Fruit fly (Drosophila melanogaster): ENCODE results near the gene Bub3.

Bub3 gene

dm6 chr3R:29659950-29660349, 15.3 kb downstream of the Bub3 start, which contains the start of gene Dop1R2:
TSS of gene Dop1R2 (minus strand) at chr3R:29659984.
- TF ChIP-seq CG5180 (GFP tag; optimal IDR thresholded peaks at IDR 0.05), result peak; percentile 59
- TF ChIP-seq abd-A (tag; optimal IDR thresholded peaks at IDR 0.05), result peak; percentile 45
- TF ChIP-seq schlank (tag; optimal IDR thresholded peaks at IDR 0.05), result no peak
- TF ChIP-seq zfh2 (GFP tag; optimal IDR thresholded peaks at IDR 0.05), result no peak
- no peak for TF ChIP-seq Hey (tag; optimal IDR thresholded peaks at IDR 0.05)
- no peak for TF ChIP-seq klu (GFP tag; IDR thresholded peaks at IDR 0.05)
- TF ChIP-seq H15 (GFP tag; IDR thresholded peaks at IDR 0.05), result no peak
- peak; percentile 96 for TF ChIP-seq Deaf1 (tag; optimal IDR thresholded peaks at IDR 0.05)
- peak; percentile 18 for TF ChIP-seq Dp (GFP tag; optimal IDR thresholded peaks at IDR 0.05)
- peak; percentile 41 for TF ChIP-seq scrt (GFP tag; optimal IDR thresholded peaks at IDR 0.05)
- 0 out of 4 replicates have a peak, but pooled peaks have one; percentile 21 for TF ChIP-seq chinmo (GFP tag; IDR thresholded peaks at IDR 0.05; ENCODE audit: partially characterized antibody)
- peak; percentile 43 for TF ChIP-seq CG9932 (GFP tag; IDR thresholded peaks at IDR 0.05)
- no peak for TF ChIP-seq psq (GFP tag; optimal IDR thresholded peaks at IDR 0.05)
- no peak for TF ChIP-seq gem (tag; optimal IDR thresholded peaks at IDR 0.05)
- no peak for TF ChIP-seq CG17568 (GFP tag; optimal IDR thresholded peaks at IDR 0.05)
- peak; percentile 8 for TF ChIP-seq CG10543 (GFP tag; optimal IDR thresholded peaks at IDR 0.05)
- TF ChIP-seq CG18599 (GFP tag; optimal IDR thresholded peaks at IDR 0.05), result peak; percentile 1
- no peak for TF ChIP-seq CG13624 (GFP tag; optimal IDR thresholded peaks at IDR 0.05)
- TF ChIP-seq CG9727 (GFP tag; optimal IDR thresholded peaks at IDR 0.05), result no peak
- TF ChIP-seq Atf6 (GFP tag; IDR thresholded peaks at IDR 0.05), result no peak
- no peak for TF ChIP-seq CG15514 (GFP tag; optimal IDR thresholded peaks at IDR 0.05)
- TF ChIP-seq peb (GFP tag; IDR thresholded peaks at IDR 0.05), result no peak
- no peak for TF ChIP-seq gsb (GFP tag; IDR thresholded peaks at IDR 0.05)
- peak; percentile 23; the same call in 1 of the 2 replicates for TF ChIP-seq E2f1 (GFP tag; IDR thresholded peaks at IDR 0.05)
- no peak for TF ChIP-seq fru (optimal IDR thresholded peaks at IDR 0.05)
- no peak for TF ChIP-seq CG7357 (GFP tag; IDR thresholded peaks at IDR 0.05)
- TF ChIP-seq sqz (GFP tag; optimal IDR thresholded peaks at IDR 0.05), result no peak
- TF ChIP-seq Adf1 (GFP tag; IDR thresholded peaks at IDR 0.05), result peak; percentile 34; the same call in 1 of the 2 replicates
- peak; percentile 13 for TF ChIP-seq Med (GFP tag)
- no peak for TF ChIP-seq Side (GFP tag; optimal IDR thresholded peaks at IDR 0.05)
- TF ChIP-seq CG14860 (GFP tag; IDR thresholded peaks at IDR 0.05; ENCODE audit: partially characterized antibody), result no peak
- 0 out of 2 replicates have a peak, but pooled peaks have one; percentile 20 for TF ChIP-seq CG32532 (GFP tag; IDR thresholded peaks at IDR 0.05)
- TF ChIP-seq CG11456 (GFP tag; IDR thresholded peaks at IDR 0.05), result 0 out of 3 replicates have a peak, but pooled peaks have one; percentile 20
- TF ChIP-seq CG3847 (GFP tag; IDR thresholded peaks at IDR 0.05), result no peak
- TF ChIP-seq cg (GFP tag; optimal IDR thresholded peaks at IDR 0.05), result peak; percentile 25
- no peak for TF ChIP-seq CG6854 (GFP tag; optimal IDR thresholded peaks at IDR 0.05)
- no peak for TF ChIP-seq ab (GFP tag; optimal IDR thresholded peaks at IDR 0.05)
- TF ChIP-seq Doc2 (GFP tag; IDR thresholded peaks at IDR 0.05), result no peak
- peak; percentile 0 for TF ChIP-seq Jarid2 (GFP tag; optimal IDR thresholded peaks at IDR 0.05)

DNA sequence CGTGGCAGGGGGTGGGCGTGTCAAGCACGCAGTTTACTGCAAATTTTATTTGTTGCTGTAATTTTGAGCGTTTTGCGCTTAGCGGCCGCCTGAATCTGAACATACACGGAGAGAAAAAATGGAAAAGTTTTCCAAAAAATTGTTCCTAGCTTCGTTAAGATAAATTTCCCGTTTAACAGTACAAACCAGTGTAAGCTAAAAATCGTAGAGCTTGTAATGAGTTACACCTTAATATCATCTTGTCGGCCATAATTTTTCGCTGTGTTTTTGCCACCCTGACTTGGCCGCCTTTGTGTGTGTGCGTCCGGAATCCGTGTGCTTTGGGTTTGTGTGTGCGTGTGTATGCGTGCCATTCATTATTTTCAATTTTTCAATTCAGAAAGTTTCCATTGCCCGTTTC, 23.7 kb downstream of the Bub3 start:
- peak; percentile 9 for TF ChIP-seq Asciz (GFP tag; optimal IDR thresholded peaks at IDR 0.05)
- TF ChIP-seq Hmr (GFP tag; optimal IDR thresholded peaks at IDR 0.05), result peak; percentile 60
- no peak for TF ChIP-seq CG31441 (GFP tag; IDR thresholded peaks at IDR 0.05)
- TF ChIP-seq Ssrp (tag; optimal IDR thresholded peaks at IDR 0.05), result no peak
- peak; percentile 17 for TF ChIP-seq odd (GFP tag; optimal IDR thresholded peaks at IDR 0.05)
- peak; percentile 16 for TF ChIP-seq unpg (GFP tag; optimal IDR thresholded peaks at IDR 0.05)
- TF ChIP-seq CG13424 (tag; optimal IDR thresholded peaks at IDR 0.05), result peak; percentile 43
- peak; percentile 35 for TF ChIP-seq Oli (tag; optimal IDR thresholded peaks at IDR 0.05)
- peak; percentile 64 for TF ChIP-seq CG11504 (tag; optimal IDR thresholded peaks at IDR 0.05)
- peak; percentile 59 for TF ChIP-seq Ada2b (GFP tag; IDR thresholded peaks at IDR 0.05)
- no peak for TF ChIP-seq prd (optimal IDR thresholded peaks at IDR 0.05)
- peak; percentile 51; the same call in 2 of the 3 replicates for TF ChIP-seq prd (GFP tag; IDR thresholded peaks at IDR 0.05)
- peak; percentile 28; the same call in 1 of the 2 replicates for TF ChIP-seq CG32772 (GFP tag; IDR thresholded peaks at IDR 0.05)
- TF ChIP-seq zf30C (GFP tag; optimal IDR thresholded peaks at IDR 0.05), result peak; percentile 9
